Worm (Caenorhabditis elegans): Measurements from ENCODE around the gene ttyh-1.

ce11 chrX:11387723-11388330 lies 19.3 kb downstream of the ttyh-1 start:
- TF ChIP-seq cog-1 (tag; optimal IDR thresholded peaks at IDR 0.05) (no peak), T22C8.4 (GFP tag; IDR thresholded peaks at IDR 0.05) (no peak), ztf-23 (GFP tag; IDR thresholded peaks at IDR 0.05) (no peak), med-1 (GFP tag; optimal IDR thresholded peaks at IDR 0.05; ENCODE audit: insufficient read depth) (no peak), ztf-29 (GFP tag; IDR thresholded peaks at IDR 0.05) (no peak), ref-1 (GFP tag; conservative IDR thresholded peaks at IDR 0.05) (no peak), flt-1 (GFP tag; IDR thresholded peaks at IDR 0.05) (no peak)
